Worm (Caenorhabditis elegans) whole organism, L4 larva: ENCODE results near the gene Y54E2A.8.

Source experiments
- ZK546.5 ChIP-seq, 2 experiments: sonication (generic microtip); optimal IDR thresholded peaks; 2 replicates each; lab custom pipeline; 2017; ENCODE audit warnings: missing biosample characterization in 2 of 2, missing genetic modification characterization in 2 of 2
- ceh-82 ChIP-seq: sonication (generic microtip); optimal IDR thresholded peaks from 2 replicates; lab custom pipeline; 2017; ENCODE audit warnings: missing biosample characterization, missing genetic modification characterization
- dpl-1 ChIP-seq: fragments of 150-350 bp; optimal IDR thresholded peaks from 2 replicates; lab custom pipeline; 2014; ENCODE audit warnings: missing biosample characterization, missing genetic modification reagents, missing genetic modification characterization
- fkh-10 ChIP-seq: fragments of 150-350 bp; optimal IDR thresholded peaks from 2 replicates; lab custom pipeline; 2014; ENCODE audit warnings: missing biosample characterization, missing genetic modification reagents, missing genetic modification characterization
- mxl-2 ChIP-seq: fragments of 200-800 bp; sonication (Bioruptor generic); conservative IDR thresholded peaks from 2 replicates; pipeline ENCODE4 v1.3.6; 2022; ENCODE audit warnings: missing genetic modification reagents, missing genetic modification characterization, missing compliant biosample characterization
- nhr-28 ChIP-seq: fragments of 150-350 bp; optimal IDR thresholded peaks from 2 replicates; lab custom pipeline; 2014; ENCODE audit warnings: missing biosample characterization, missing genetic modification characterization
- pqm-1 ChIP-seq: sonication (generic microtip); optimal IDR thresholded peaks from 2 replicates; lab custom pipeline; 2017; ENCODE audit warnings: missing biosample characterization, missing genetic modification characterization
- skn-1 ChIP-seq: fragments of 150-350 bp; optimal IDR thresholded peaks from 2 replicates; lab custom pipeline; 2014; ENCODE audit warnings: missing biosample characterization, missing genetic modification characterization
- zag-1 ChIP-seq: fragments of 150-350 bp; optimal IDR thresholded peaks from 2 replicates; lab custom pipeline; 2014; ENCODE audit warnings: missing biosample characterization, missing genetic modification characterization

- TF ChIP-seq dpl-1 (GFP tag; lab: Kevin White, UChicago), result no peak
- TF ChIP-seq fkh-10 (GFP tag; lab: Kevin White, UChicago), result no peak
- TF ChIP-seq ZK546.5 (tag; optimal IDR thresholded peaks at IDR 0.05; lab: Kevin White, UChicago), result no peak
- no peak for TF ChIP-seq zag-1 (tag; lab: Kevin White, UChicago)
- TF ChIP-seq mxl-2 (GFP tag; lab: Robert Waterston, UW), result no peak
- TF ChIP-seq nhr-28, result no peak
- TF ChIP-seq pqm-1, result no peak
- TF ChIP-seq skn-1 (tag; lab: Kevin White, UChicago), result no peak
- no peak for TF ChIP-seq ceh-82 (tag; lab: Kevin White, UChicago)
These were observed 9.3 kb upstream of the Y54E2A.8 start for ce11 chrII:14768804-14769203.
